Fruit fly (Drosophila melanogaster): Measurements from ENCODE around the gene CG17738.

DNA sequence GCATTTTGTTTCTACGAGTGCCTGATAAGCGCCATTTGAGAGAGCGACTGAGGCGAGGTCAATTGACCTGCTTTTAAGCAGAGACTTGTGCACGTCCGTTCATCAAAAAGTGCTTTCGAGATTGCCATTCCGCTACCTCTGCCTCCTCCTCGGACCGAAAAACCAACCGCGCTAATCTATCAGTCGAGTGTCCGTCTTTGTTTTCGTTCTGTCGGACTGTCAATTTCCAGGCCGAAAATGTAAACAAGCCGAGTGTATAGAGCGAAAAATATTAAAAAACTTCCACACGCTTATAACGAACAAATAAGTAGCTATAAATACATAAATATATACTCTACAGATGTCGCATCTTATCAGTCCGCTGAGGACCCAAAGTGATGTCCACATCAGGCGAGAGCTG, 11.7 kb upstream of the CG17738 start:
- TF ChIP-seq usp (GFP tag; optimal IDR thresholded peaks at IDR 0.05) (no peak), CG8478 (optimal IDR thresholded peaks at IDR 0.05) (no peak), EcR (GFP tag; optimal IDR thresholded peaks at IDR 0.05) (no peak)

All from whole organism.